Worm (Caenorhabditis elegans) whole organism, young adult: ENCODE data around the gene gpa-9.
A peak's percentile ranks its signal among the peaks of the same experiment; 100 is the strongest.

Experiments used
- B0019.2 ChIP-seq: fragments of 200-800 bp; sonication (Bioruptor generic); conservative IDR thresholded peaks from 2 replicates; pipeline ENCODE4 v1.3.6; 2022; ENCODE audit warnings: missing genetic modification reagents, missing genetic modification characterization, missing compliant biosample characterization
- F39B2.1 ChIP-seq: fragments of 200-800 bp; sonication (Bioruptor generic); IDR thresholded peaks from 2 replicates; pipeline ENCODE4 v1.3.6; 2022; ENCODE audit warnings: missing genetic modification reagents, missing genetic modification characterization, missing compliant biosample characterization
- F52B5.7 ChIP-seq: sonication (generic microtip); optimal IDR thresholded peaks from 2 replicates; lab custom pipeline; 2016; ENCODE audit warnings: mild to moderate bottlenecking, missing genetic modification characterization, missing compliant biosample characterization
- Y53G8AR.9 ChIP-seq: fragments of 200-800 bp; sonication (Bioruptor generic); conservative IDR thresholded peaks from 2 replicates; pipeline ENCODE4 v1.3.6; 2022; ENCODE audit warnings: missing genetic modification reagents, missing genetic modification characterization, missing compliant biosample characterization
- aptf-2 ChIP-seq: fragments of 200-800 bp; sonication (Bioruptor generic); conservative IDR thresholded peaks from 2 replicates; pipeline ENCODE4 v1.3.6; 2022; ENCODE audit warnings: missing genetic modification reagents, missing genetic modification characterization, missing compliant biosample characterization
- ets-4 ChIP-seq: fragments of 200-800 bp; sonication (Bioruptor generic); optimal IDR thresholded peaks from 2 replicates; lab custom pipeline; 2018; ENCODE audit warnings: mild to moderate bottlenecking, missing genetic modification characterization, missing compliant biosample characterization
- hsf-1 ChIP-seq: fragments of 200-800 bp; sonication (Bioruptor generic); IDR thresholded peaks from 2 replicates; pipeline ENCODE4 v1.3.6; 2022; ENCODE audit warnings: missing genetic modification reagents, missing genetic modification characterization, missing compliant biosample characterization
- madf-3 ChIP-seq: fragments of 200-800 bp; sonication (Bioruptor generic); IDR thresholded peaks from 2 replicates; pipeline ENCODE4 v1.3.6; 2022; ENCODE audit warnings: missing genetic modification reagents, missing genetic modification characterization, missing compliant biosample characterization

The gpa-9 gene

DNA sequence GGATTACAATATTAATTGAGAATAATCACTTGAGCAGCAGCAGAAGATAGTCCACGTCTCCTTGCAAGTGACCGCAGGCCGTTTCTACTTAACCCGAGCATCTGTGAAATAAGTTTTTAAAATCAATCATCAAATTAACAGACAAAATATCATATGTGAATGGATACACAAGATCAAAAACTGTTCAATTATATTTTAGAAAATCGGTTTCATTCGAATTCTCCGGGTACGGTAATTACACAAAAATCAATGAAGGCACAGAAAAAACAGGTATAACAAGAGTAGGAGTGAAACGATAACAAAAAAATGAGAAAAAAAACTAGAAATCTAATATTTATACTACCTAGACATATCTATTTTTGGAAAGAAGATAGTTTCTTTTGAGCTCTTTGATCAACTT lies 52.9 kb downstream of the gpa-9 start, which contains the start of gene mma-1:
mma-1 (minus strand) TSS at position 101 of the 400 bp plus-strand sequence.
- TF ChIP-seq hsf-1 (GFP tag; lab: Robert Waterston, UW) (0 out of 2 replicates have a peak, but pooled peaks have one; percentile 27), aptf-2 (GFP tag; lab: Robert Waterston, UW) (no peak), B0019.2 (GFP tag; lab: Robert Waterston, UW) (no peak), Y53G8AR.9 (no peak), F39B2.1 (GFP tag; lab: Robert Waterston, UW) (no peak), ets-4 (GFP tag; lab: Kevin White, UChicago) (no peak), F52B5.7 (no peak), madf-3 (GFP tag; lab: Robert Waterston, UW) (no peak)
- TF ChIP-seq, all 124 proteins: peak for 1
